Fruit fly (Drosophila melanogaster) whole organism, embryonic: ENCODE data around the gene CG15403.

Experiments
- Aef1 ChIP-seq: fragments of 200-800 bp; sonication (Bioruptor generic); IDR thresholded peaks from 3 replicates; pipeline ENCODE4 v1.3.6; 2022; ENCODE audit warnings: missing biosample characterization, missing genetic modification characterization
- Asciz ChIP-seq: fragments of 200-800 bp; sonication (Bioruptor generic); optimal IDR thresholded peaks from 2 replicates; lab custom pipeline; 2017; ENCODE audit warnings: missing biosample characterization, mild to moderate bottlenecking, missing genetic modification characterization, missing genetic modification reagents
- Bgb ChIP-seq: fragments of 200-800 bp; sonication (Bioruptor generic); IDR thresholded peaks from 2 replicates; pipeline ENCODE4 v1.3.6; 2022; ENCODE audit warnings: missing biosample characterization, missing genetic modification characterization; ENCODE audit not compliant: partially characterized antibody
- CG10209 ChIP-seq: fragments of 200-800 bp; sonication (Bioruptor generic); optimal IDR thresholded peaks from 3 replicates; lab custom pipeline; 2017; ENCODE audit warnings: missing biosample characterization, mild to moderate bottlenecking, missing genetic modification characterization, missing genetic modification reagents
- CG10565 ChIP-seq: fragments of 200-800 bp; sonication (Bioruptor generic); optimal IDR thresholded peaks from 3 replicates; lab custom pipeline; 2016; ENCODE audit warnings: missing biosample characterization, mild to moderate bottlenecking, missing genetic modification characterization
- CG11696 ChIP-seq: fragments of 200-800 bp; sonication (Bioruptor generic); IDR thresholded peaks from 2 replicates; pipeline ENCODE4 v1.3.6; 2022; ENCODE audit warnings: missing biosample characterization, missing genetic modification characterization
- CG14441 ChIP-seq: fragments of 200-800 bp; sonication (Bioruptor generic); IDR thresholded peaks from 2 replicates; pipeline ENCODE4 v1.3.6; 2022; ENCODE audit warnings: missing biosample characterization, missing genetic modification characterization
- CG15479 ChIP-seq: fragments of 200-800 bp; sonication (Bioruptor generic); optimal IDR thresholded peaks from 3 replicates; lab custom pipeline; 2019; ENCODE audit warnings: missing biosample characterization, mild to moderate bottlenecking, missing genetic modification characterization, moderate library complexity
- CG1602 ChIP-seq: fragments of 200-800 bp; sonication (Bioruptor generic); optimal IDR thresholded peaks from 3 replicates; lab custom pipeline; 2016; ENCODE audit warnings: missing biosample characterization, missing genetic modification characterization
- CG17802 ChIP-seq: fragments of 200-800 bp; sonication (Bioruptor generic); optimal IDR thresholded peaks from 2 replicates; lab custom pipeline; 2018; ENCODE audit warnings: missing biosample characterization, mild to moderate bottlenecking, missing genetic modification characterization, moderate library complexity
- CG17829 ChIP-seq: fragments of 200-800 bp; optimal IDR thresholded peaks from 2 replicates; lab custom pipeline; 2019; ENCODE audit warnings: missing biosample characterization, mild to moderate bottlenecking, missing genetic modification characterization, moderate library complexity
- CG1832 ChIP-seq: fragments of 200-800 bp; sonication (Bioruptor generic); optimal IDR thresholded peaks from 2 replicates; lab custom pipeline; 2017; ENCODE audit warnings: missing biosample characterization, mild to moderate bottlenecking, missing genetic modification characterization, inconsistent platforms
- CG2202 ChIP-seq: fragments of 200-800 bp; sonication (Bioruptor generic); optimal IDR thresholded peaks from 2 replicates; lab custom pipeline; 2018; ENCODE audit warnings: missing biosample characterization, mild to moderate bottlenecking, missing genetic modification characterization
- CG32767 ChIP-seq: fragments of 200-800 bp; sonication (Bioruptor generic); IDR thresholded peaks from 2 replicates; pipeline ENCODE4 v1.3.6; 2022; ENCODE audit warnings: missing biosample characterization, missing genetic modification characterization
- CG4617 ChIP-seq: fragments of 200-800 bp; sonication (Bioruptor generic); optimal IDR thresholded peaks from 3 replicates; lab custom pipeline; 2016; ENCODE audit warnings: missing biosample characterization, missing genetic modification characterization, borderline replicate concordance
- CG6689 ChIP-seq: fragments of 200-800 bp; sonication (Bioruptor generic); IDR thresholded peaks from 2 replicates; pipeline ENCODE4 v1.3.6; 2022; ENCODE audit warnings: missing biosample characterization, missing genetic modification characterization
- CHES-1-like ChIP-seq: fragments of 200-800 bp; sonication (Bioruptor generic); optimal IDR thresholded peaks from 2 replicates; lab custom pipeline; 2016; ENCODE audit warnings: missing biosample characterization, missing genetic modification characterization
- Deaf1 ChIP-seq: fragments of 200-800 bp; optimal IDR thresholded peaks from 3 replicates; lab custom pipeline; 2019; ENCODE audit warnings: missing biosample characterization, mild to moderate bottlenecking, missing genetic modification characterization, moderate library complexity
- E2f1 ChIP-seq: fragments of 200-800 bp; sonication (Bioruptor generic); IDR thresholded peaks from 2 replicates; pipeline ENCODE4 v1.3.6; 2022; ENCODE audit warnings: missing biosample characterization, missing genetic modification characterization
- E2f2 ChIP-seq: fragments of 200-800 bp; sonication (Bioruptor generic); IDR thresholded peaks from 2 replicates; pipeline ENCODE4 v1.3.6; 2022; ENCODE audit warnings: missing biosample characterization, missing genetic modification characterization
- Ets65A ChIP-seq: fragments of 200-800 bp; sonication (Bioruptor generic); peaks from one replicate; lab custom pipeline; 2016; ENCODE audit warnings: missing biosample characterization, missing genetic modification characterization
- HmgD ChIP-seq: fragments of 200-800 bp; sonication (Bioruptor generic); optimal IDR thresholded peaks from 3 replicates; lab custom pipeline; 2016; ENCODE audit warnings: missing biosample characterization, missing genetic modification characterization
- Hr39 ChIP-seq: fragments of >200 bp; optimal IDR thresholded peaks from 2 replicates; lab custom pipeline; 2017
- MBD-R2 ChIP-seq: fragments of 200-800 bp; sonication (Bioruptor generic); IDR thresholded peaks from 2 replicates; pipeline ENCODE4 v1.3.6; 2022; ENCODE audit warnings: missing biosample characterization, missing genetic modification characterization
- Oaz ChIP-seq: fragments of 200-800 bp; sonication (Bioruptor generic); IDR thresholded peaks from 2 replicates; pipeline ENCODE4 v1.3.6; 2022; ENCODE audit warnings: missing biosample characterization, missing genetic modification characterization
- Ravus ChIP-seq: fragments of 200-800 bp; sonication (Bioruptor generic); IDR thresholded peaks from 2 replicates; pipeline ENCODE4 v1.3.6; 2022; ENCODE audit warnings: missing biosample characterization, missing genetic modification characterization
- Sox100B ChIP-seq: fragments of 200-800 bp; sonication (Bioruptor generic); optimal IDR thresholded peaks from 3 replicates; lab custom pipeline; 2018; ENCODE audit warnings: missing biosample characterization, mild to moderate bottlenecking, missing genetic modification characterization
- Sry-δ ChIP-seq: fragments of 200-800 bp; sonication (Bioruptor generic); optimal IDR thresholded peaks from 2 replicates; lab custom pipeline; 2016; ENCODE audit warnings: missing biosample characterization, missing genetic modification characterization
- YL-1 ChIP-seq: fragments of 200-800 bp; sonication (Bioruptor generic); optimal IDR thresholded peaks from 3 replicates; lab custom pipeline; 2017; ENCODE audit warnings: missing biosample characterization, mild to moderate bottlenecking, missing genetic modification characterization
- ab ChIP-seq: fragments of 200-800 bp; sonication (Bioruptor generic); optimal IDR thresholded peaks from 2 replicates; lab custom pipeline; 2016; ENCODE audit warnings: missing biosample characterization, missing genetic modification characterization
- bigmax ChIP-seq: fragments of 200-800 bp; sonication (Bioruptor generic); optimal IDR thresholded peaks from 2 replicates; lab custom pipeline; 2018; ENCODE audit warnings: missing biosample characterization, mild to moderate bottlenecking, missing genetic modification characterization
- bsh ChIP-seq, 2 experiments: fragments of 200-800 bp; sonication (Bioruptor generic); optimal IDR thresholded peaks; 2 replicates each; lab custom pipeline; 2017 to 2018; ENCODE audit warnings: mild to moderate bottlenecking in 2 of 2, missing biosample characterization in 2 of 2, missing genetic modification characterization in 2 of 2, moderate library complexity in 1 of 2
- caup ChIP-seq: fragments of 200-800 bp; sonication (Bioruptor generic); optimal IDR thresholded peaks from 3 replicates; lab custom pipeline; 2017; ENCODE audit warnings: missing biosample characterization, mild to moderate bottlenecking, missing genetic modification characterization, moderate library complexity; ENCODE audit not compliant: severe bottlenecking
- cwo ChIP-seq: fragments of 200-800 bp; sonication (Bioruptor generic); optimal IDR thresholded peaks from 3 replicates; lab custom pipeline; 2017; ENCODE audit warnings: missing biosample characterization, missing genetic modification characterization, mild to moderate bottlenecking, moderate library complexity, missing genetic modification reagents
- dimm ChIP-seq: fragments of 200-800 bp; sonication (Bioruptor generic); IDR thresholded peaks from 2 replicates; pipeline ENCODE4 v1.3.6; 2022; ENCODE audit warnings: missing biosample characterization, missing genetic modification characterization
- dysf ChIP-seq: fragments of 200-800 bp; sonication (Bioruptor generic); IDR thresholded peaks from 3 replicates; pipeline ENCODE4 v1.3.6; 2022; ENCODE audit warnings: missing biosample characterization, missing genetic modification characterization
- exex ChIP-seq: fragments of 200-800 bp; sonication (Bioruptor generic); optimal IDR thresholded peaks from 4 replicates; lab custom pipeline; 2018; ENCODE audit warnings: missing biosample characterization, mild to moderate bottlenecking, missing genetic modification characterization, moderate library complexity
- fd96Cb ChIP-seq: fragments of 200-800 bp; sonication (Bioruptor generic); optimal IDR thresholded peaks from 2 replicates; lab custom pipeline; 2018; ENCODE audit warnings: missing biosample characterization, mild to moderate bottlenecking, missing genetic modification characterization, moderate library complexity
- gcm ChIP-seq: fragments of 200-800 bp; sonication (Bioruptor generic); optimal IDR thresholded peaks from 2 replicates; lab custom pipeline; 2019; ENCODE audit warnings: missing biosample characterization, mild to moderate bottlenecking, missing genetic modification characterization, moderate library complexity
- grn ChIP-seq: fragments of 200-800 bp; sonication (Bioruptor generic); optimal IDR thresholded peaks from 3 replicates; lab custom pipeline; 2017; ENCODE audit warnings: missing biosample characterization, missing genetic modification characterization
- hbn ChIP-seq: fragments of 200-800 bp; sonication (Bioruptor generic); IDR thresholded peaks from 2 replicates; pipeline ENCODE4 v1.3.6; 2022; ENCODE audit warnings: missing biosample characterization, missing genetic modification characterization; ENCODE audit not compliant: partially characterized antibody
- jing ChIP-seq: fragments of 200-800 bp; sonication (Bioruptor generic); optimal IDR thresholded peaks from 2 replicates; lab custom pipeline; 2018; ENCODE audit warnings: missing biosample characterization, mild to moderate bottlenecking, missing genetic modification characterization
- maf-S ChIP-seq: fragments of 200-800 bp; sonication (Bioruptor generic); optimal IDR thresholded peaks from 2 replicates; lab custom pipeline; 2016; ENCODE audit warnings: missing biosample characterization, missing genetic modification characterization
- mam ChIP-seq: fragments of 200-800 bp; sonication (Bioruptor generic); optimal IDR thresholded peaks from 3 replicates; lab custom pipeline; 2016; ENCODE audit warnings: missing biosample characterization, missing genetic modification characterization
- onecut ChIP-seq: fragments of 200-800 bp; sonication (Bioruptor generic); IDR thresholded peaks from 2 replicates; pipeline ENCODE4 v1.3.6; 2022; ENCODE audit warnings: missing biosample characterization, missing genetic modification characterization
- pum ChIP-seq: fragments of 200-800 bp; sonication (Bioruptor generic); optimal IDR thresholded peaks from 2 replicates; lab custom pipeline; 2016; ENCODE audit warnings: missing biosample characterization, missing genetic modification characterization
- schlank ChIP-seq: fragments of 200-800 bp; sonication (Bioruptor generic); optimal IDR thresholded peaks from 2 replicates; lab custom pipeline; 2018; ENCODE audit warnings: missing biosample characterization, mild to moderate bottlenecking, missing genetic modification characterization
- slou ChIP-seq: fragments of 200-800 bp; sonication (Bioruptor generic); optimal IDR thresholded peaks from 3 replicates; lab custom pipeline; 2016; ENCODE audit warnings: missing biosample characterization, missing genetic modification characterization
- tx ChIP-seq: fragments of 200-800 bp; sonication (Bioruptor generic); optimal IDR thresholded peaks from 2 replicates; lab custom pipeline; 2016; ENCODE audit warnings: missing biosample characterization, missing genetic modification characterization
- wek ChIP-seq: fragments of 200-800 bp; sonication (Bioruptor generic); optimal IDR thresholded peaks from 3 replicates; lab custom pipeline; 2018; ENCODE audit warnings: missing biosample characterization, mild to moderate bottlenecking, missing genetic modification characterization, moderate library complexity
- zfh1 ChIP-seq: fragments of 200-800 bp; sonication (Bioruptor generic); IDR thresholded peaks from 3 replicates; pipeline ENCODE4 v1.3.6; 2022; ENCODE audit warnings: missing biosample characterization, missing genetic modification characterization
- zfh2 ChIP-seq: fragments of 200-800 bp; sonication (Bioruptor generic); optimal IDR thresholded peaks from 2 replicates; lab custom pipeline; 2016; ENCODE audit warnings: missing biosample characterization, missing genetic modification characterization

Gene CG15403

dm6 chr2L:3100812-3101211, 27.6 kb upstream of the CG15403 start (continued):
- TF ChIP-seq dimm (GFP tag; lab: Robert Waterston, UW) (no peak), mam (GFP tag; lab: Kevin White, UChicago) (peak; percentile 26), Bgb (no peak), CG17829 (peak; percentile 36), tx (GFP tag; lab: Kevin White, UChicago) (no peak), hbn (GFP tag; lab: Robert Waterston, UW) (no peak), CG11696 (no peak), Oaz (GFP tag; lab: Robert Waterston, UW) (no peak), CG15479 (GFP tag; lab: Kevin White, UChicago) (no peak), HmgD (no peak), Deaf1 (tag; lab: Kevin White, UChicago) (no peak), pum (GFP tag; lab: Kevin White, UChicago) (no peak), zfh1 (GFP tag; lab: Robert Waterston, UW) (peak; percentile 67), Sry-δ (GFP tag; lab: Kevin White, UChicago) (no peak), wek (GFP tag; lab: Kevin White, UChicago) (no peak), slou (GFP tag; lab: Kevin White, UChicago) (no peak), E2f2 (GFP tag; lab: Robert Waterston, UW) (no peak), caup (GFP tag; lab: Kevin White, UChicago) (no peak), E2f1 (GFP tag; lab: Robert Waterston, UW) (0 out of 2 replicates have a peak, but pooled peaks have one; percentile 13), dysf (peak; percentile 71), CG10565 (GFP tag; lab: Kevin White, UChicago) (no peak), CG1602 (GFP tag; lab: Kevin White, UChicago) (peak; percentile 27), YL-1 (GFP tag; lab: Kevin White, UChicago) (no peak), CG1832 (GFP tag; lab: Kevin White, UChicago) (no peak), fd96Cb (tag; lab: Kevin White, UChicago) (peak; percentile 56), Aef1 (GFP tag; lab: Robert Waterston, UW) (peak; percentile 45; the same call in 2 of the 3 replicates), zfh2 (GFP tag; lab: Kevin White, UChicago) (no peak), CG17802 (tag; lab: Kevin White, UChicago) (no peak), Sox100B (GFP tag; lab: Kevin White, UChicago) (peak; percentile 48), CG6689 (GFP tag; lab: Robert Waterston, UW) (peak; percentile 51), Ravus (GFP tag; lab: Robert Waterston, UW) (no peak; the same call in 1 of the 2 replicates), CG2202 (tag; lab: Kevin White, UChicago) (no peak), CHES-1-like (no peak), CG32767 (no peak), gcm (no peak), Ets65A (GFP tag; lab: Kevin White, UChicago) (no peak), CG4617 (GFP tag; lab: Kevin White, UChicago) (no peak), MBD-R2 (GFP tag; lab: Robert Waterston, UW) (no peak), ab (GFP tag; lab: Kevin White, UChicago) (no peak), bsh (GFP tag; optimal IDR thresholded peaks at IDR 0.05; lab: Kevin White, UChicago) (peak in 1 of 2 experiments; percentile 57), jing (GFP tag; lab: Kevin White, UChicago) (no peak), schlank (no peak), cwo (no peak), Hr39 (lab: Kevin White, UChicago) (no peak), maf-S (GFP tag; lab: Kevin White, UChicago) (no peak), CG14441 (peak; percentile 61; the same call in 1 of the 2 replicates), onecut (GFP tag; lab: Robert Waterston, UW) (peak; percentile 28; the same call in 1 of the 2 replicates), Asciz (peak; percentile 38), bigmax (GFP tag; lab: Kevin White, UChicago) (no peak), CG10209 (GFP tag; lab: Kevin White, UChicago) (no peak), grn (GFP tag; lab: Kevin White, UChicago) (no peak), exex (no peak)
